Worm (Caenorhabditis elegans): Measurements from ENCODE around the gene C24D10.5.
A peak's percentile ranks its signal among the peaks of the same experiment; 100 is the strongest.

C24D10.5 gene

ce11 chrIV:5111533-5111932 lies 38.4 kb upstream of the C24D10.5 start, which contains the start of gene AC7.3:
TSS of gene AC7.3 (plus strand) at chrIV:5111833.
- TF ChIP-seq spr-3 (GFP tag; optimal IDR thresholded peaks at IDR 0.05) (no peak), unc-130 (GFP tag; optimal IDR thresholded peaks at IDR 0.05) (no peak), D1046.2 (GFP tag; IDR thresholded peaks at IDR 0.05) (no peak), F49E8.2 (tag; optimal IDR thresholded peaks at IDR 0.05; ENCODE audit: borderline replicate concordance) (no peak), ceh-28 (tag; optimal IDR thresholded peaks at IDR 0.05) (no peak), arid-1 (GFP tag; conservative IDR thresholded peaks at IDR 0.05) (no peak), daf-12 (tag; optimal IDR thresholded peaks at IDR 0.05) (no peak), cey-2 (tag; optimal IDR thresholded peaks at IDR 0.05; ENCODE audit: borderline replicate concordance, insufficient read depth) (no peak), set-16 (GFP tag; IDR thresholded peaks at IDR 0.05) (no peak), Y48G9A.11 (GFP tag; IDR thresholded peaks at IDR 0.05) (no peak), zfp-3 (GFP tag; conservative IDR thresholded peaks at IDR 0.05) (no peak), F10B5.3 (tag; optimal IDR thresholded peaks at IDR 0.05) (no peak), egl-43 (GFP tag; IDR thresholded peaks at IDR 0.05) (no peak)

ce11 chrIV:5121995-5122394 lies 27.9 kb upstream of the C24D10.5 start, which contains the start of gene tkr-3:
TSS of gene tkr-3 (minus strand) at chrIV:5122095.
- TF ChIP-seq madf-5 (GFP tag; IDR thresholded peaks at IDR 0.05) (0 out of 4 replicates have a peak, but pooled peaks of 1 of the 2 experiments have one; percentile 48), hlh-30 (tag; optimal IDR thresholded peaks at IDR 0.05; ENCODE audit: insufficient read depth) (no peak)

- TF ChIP-seq T26A8.4 (GFP tag; IDR thresholded peaks at IDR 0.05), result no peak
- no peak for TF ChIP-seq lin-1 (GFP tag; IDR thresholded peaks at IDR 0.05)
- no peak for TF ChIP-seq lin-38 (GFP tag; IDR thresholded peaks at IDR 0.05)
- TF ChIP-seq Y105C5A.15 (GFP tag; IDR thresholded peaks at IDR 0.05), result no peak
- no peak for TF ChIP-seq ceh-20 (GFP tag; IDR thresholded peaks at IDR 0.05)
- no peak for TF ChIP-seq duxl-1 (tag; optimal IDR thresholded peaks at IDR 0.05; ENCODE audit: poor library complexity)
- no peak for TF ChIP-seq snpc-1.2 (GFP tag; IDR thresholded peaks at IDR 0.05)
- TF ChIP-seq lin-39 (tag; optimal IDR thresholded peaks at IDR 0.05), result no peak
- TF ChIP-seq set-16 (GFP tag; IDR thresholded peaks at IDR 0.05), result no peak
Measured at ce11 chrIV:5131781-5132180, 18.1 kb upstream of the C24D10.5 start.

- no peak for TF ChIP-seq lin-38 (GFP tag; IDR thresholded peaks at IDR 0.05)
- no peak for TF ChIP-seq hmg-1.1 (GFP tag; IDR thresholded peaks at IDR 0.05)
- TF ChIP-seq rbr-2 (tag; optimal IDR thresholded peaks at IDR 0.05), result no peak
- TF ChIP-seq F26F4.8 (GFP tag; conservative IDR thresholded peaks at IDR 0.05), result no peak
- TF ChIP-seq nhr-11 (tag; optimal IDR thresholded peaks at IDR 0.05), result peak; percentile 6
- TF ChIP-seq hlh-11 (tag; optimal IDR thresholded peaks at IDR 0.05), result peak; percentile 62
- peak; percentile 69 for TF ChIP-seq nhr-28 (tag; optimal IDR thresholded peaks at IDR 0.05)
- peak; percentile 34; the same call in 1 of the 2 replicates for TF ChIP-seq dmd-6 (GFP tag; IDR thresholded peaks at IDR 0.05)
- TF ChIP-seq hif-1 (tag; optimal IDR thresholded peaks at IDR 0.05), result peak in 1 of 2 experiments; percentile 37
- TF ChIP-seq ceh-44 (GFP tag; IDR thresholded peaks at IDR 0.05), result no peak
- peak; percentile 47 for TF ChIP-seq nhr-77 (tag; optimal IDR thresholded peaks at IDR 0.05)
- no peak for TF ChIP-seq lir-3 (tag; optimal IDR thresholded peaks at IDR 0.05)
- TF ChIP-seq lsy-2 (tag; optimal IDR thresholded peaks at IDR 0.05), result peak in 1 of 2 experiments; percentile 15
- TF ChIP-seq lim-7 (GFP tag; IDR thresholded peaks at IDR 0.05), result no peak
- no peak for TF ChIP-seq dmd-9 (GFP tag; IDR thresholded peaks at IDR 0.05)
- no peak for TF ChIP-seq Y75B8A.6 (GFP tag; IDR thresholded peaks at IDR 0.05)
- no peak for TF ChIP-seq Y48G9A.11 (GFP tag; IDR thresholded peaks at IDR 0.05)
- TF ChIP-seq mxl-3 (GFP tag; optimal IDR thresholded peaks at IDR 0.05), result peak; percentile 54
- TF ChIP-seq dpl-1 (GFP tag; optimal IDR thresholded peaks at IDR 0.05), result no peak
- TF ChIP-seq nhr-48 (tag; optimal IDR thresholded peaks at IDR 0.05), result no peak
- TF ChIP-seq pqm-1 (tag; optimal IDR thresholded peaks at IDR 0.05), result peak; percentile 80
- peak; percentile 81 for TF ChIP-seq aha-1 (tag)
- TF ChIP-seq unc-39 (tag; optimal IDR thresholded peaks at IDR 0.05), result no peak
- TF ChIP-seq nhr-42 (GFP tag; IDR thresholded peaks at IDR 0.05), result no peak
Measured at ce11 chrIV:5133791-5134370, 16.0 kb upstream of the C24D10.5 start.
